Worm (Caenorhabditis elegans): ENCODE measurements around the gene twk-34.

twk-34 gene

DNA sequence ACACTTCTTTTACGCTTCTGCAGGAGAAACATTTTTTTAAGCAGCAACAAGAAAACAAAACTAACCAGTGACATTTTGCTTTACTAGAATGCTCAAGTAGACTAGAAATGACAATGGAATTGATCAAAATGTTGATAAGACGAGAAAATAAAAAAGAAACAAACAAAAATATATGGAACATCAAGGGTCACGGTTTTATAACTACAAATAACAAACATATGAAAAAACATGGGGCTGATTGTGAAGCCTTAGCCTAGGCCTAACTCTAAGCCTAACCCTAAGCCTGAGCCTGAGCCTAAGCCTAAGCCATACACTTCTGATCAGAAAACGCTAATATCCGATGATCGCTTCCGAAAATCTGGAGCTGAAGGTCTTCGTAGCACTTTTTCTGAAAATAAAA is 25.7 kb downstream of the twk-34 start, which contains the start of gene Y6E2A.10:
TSS of gene Y6E2A.10 (minus strand) at position 101 of the 400 bp plus-strand sequence.
- no peak for TF ChIP-seq nhr-28 (tag; optimal IDR thresholded peaks at IDR 0.05)
- no peak for TF ChIP-seq nfya-1 (tag; optimal IDR thresholded peaks at IDR 0.05; ENCODE audit: insufficient read depth)
- no peak for TF ChIP-seq fos-1 (tag; optimal IDR thresholded peaks at IDR 0.05)
- no peak for TF ChIP-seq lin-39 (tag; optimal IDR thresholded peaks at IDR 0.05)
- TF ChIP-seq nhr-11 (tag; optimal IDR thresholded peaks at IDR 0.05) = no peak
- TF ChIP-seq daf-12 (tag; optimal IDR thresholded peaks at IDR 0.05) = no peak
- no peak for TF ChIP-seq nhr-25 (tag; optimal IDR thresholded peaks at IDR 0.05)
- TF ChIP-seq sea-2 (GFP tag; optimal IDR thresholded peaks at IDR 0.05) = no peak
- no peak for TF ChIP-seq nhr-237 (tag; optimal IDR thresholded peaks at IDR 0.05)
- no peak for TF ChIP-seq nhr-77 (tag; optimal IDR thresholded peaks at IDR 0.05)
- no peak for TF ChIP-seq R02D3.7 (tag; optimal IDR thresholded peaks at IDR 0.05)

DNA sequence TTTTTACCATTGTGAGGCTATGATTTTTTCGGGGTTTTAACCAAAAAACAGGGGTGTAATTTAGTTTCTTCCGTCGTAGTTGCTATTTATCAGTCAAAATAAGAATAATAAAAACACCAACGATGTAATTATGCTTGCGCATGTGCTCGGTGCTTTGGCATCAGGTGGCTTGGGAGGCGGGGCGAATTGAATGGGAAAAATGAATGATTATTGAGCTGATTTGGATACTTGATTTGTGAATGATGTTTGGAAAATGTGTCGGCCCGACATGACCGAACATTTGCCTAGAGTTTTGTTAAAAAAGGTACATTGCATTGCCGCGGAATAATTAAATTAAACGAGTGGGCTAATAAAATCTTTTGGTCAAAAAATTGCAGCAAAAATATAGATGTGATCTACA is 27.4 kb downstream of the twk-34 start, which contains the start of gene str-38:
TSS of gene str-38 (minus strand) at position 101 of the 400 bp plus-strand sequence.
- no peak for TF ChIP-seq eor-1 (tag; optimal IDR thresholded peaks at IDR 0.05)
- no peak for TF ChIP-seq nhr-25 (tag; optimal IDR thresholded peaks at IDR 0.05)
- no peak for TF ChIP-seq jun-1 (tag; optimal IDR thresholded peaks at IDR 0.05)
- no peak for TF ChIP-seq nhr-237 (tag; optimal IDR thresholded peaks at IDR 0.05)
- no peak for TF ChIP-seq daf-12 (tag; optimal IDR thresholded peaks at IDR 0.05)
- TF ChIP-seq zag-1 (tag; optimal IDR thresholded peaks at IDR 0.05) = no peak

DNA sequence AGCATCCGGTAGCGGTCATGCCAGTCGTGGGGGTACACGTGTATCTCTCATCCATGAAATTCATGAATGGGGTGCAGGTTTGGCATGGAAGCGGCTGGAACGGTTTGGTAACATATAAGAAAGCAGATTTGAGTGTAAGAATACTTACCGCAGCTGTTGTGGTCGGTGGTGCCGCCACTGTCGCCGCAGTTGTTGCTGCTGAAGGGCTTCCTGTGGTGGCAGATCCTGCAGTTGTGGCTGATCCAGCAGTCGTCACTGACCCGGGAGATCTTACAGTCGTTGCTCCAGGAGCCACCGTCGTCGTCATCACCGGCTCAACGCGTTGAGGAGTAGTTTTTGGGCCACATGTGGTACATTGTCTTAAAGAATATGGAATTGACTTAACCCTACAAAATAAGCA is 28.3 kb downstream of the twk-34 start:
- TF ChIP-seq ceh-28 (tag; optimal IDR thresholded peaks at IDR 0.05) (no peak), ztf-11 (tag; optimal IDR thresholded peaks at IDR 0.05) (no peak), nhr-67 (tag; optimal IDR thresholded peaks at IDR 0.05) (no peak)

DNA sequence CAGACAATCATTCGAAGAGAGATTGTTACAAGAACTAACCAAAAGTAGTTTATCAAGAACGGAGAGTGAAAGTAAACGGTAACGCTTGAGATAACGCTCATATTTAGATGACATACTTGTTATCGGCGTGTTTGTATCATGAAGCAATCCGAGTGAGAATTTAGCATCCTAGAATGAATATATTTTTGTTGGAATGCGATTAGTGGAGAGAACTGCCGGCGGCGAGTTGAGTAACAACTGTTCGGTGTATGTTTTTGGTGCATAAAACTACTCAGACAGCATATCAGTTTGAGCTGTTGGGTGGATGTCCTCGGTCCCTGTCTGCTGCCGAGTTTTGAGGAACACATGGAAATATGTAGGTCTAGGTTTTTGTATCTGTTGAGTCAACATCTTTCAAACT is 28.8 kb downstream of the twk-34 start, which contains the start of gene T23D5.3:
TSS of gene T23D5.3 (minus strand) at position 101 of the 400 bp plus-strand sequence.
- TF ChIP-seq daf-12 (tag; optimal IDR thresholded peaks at IDR 0.05) (no peak), nhr-67 (tag; optimal IDR thresholded peaks at IDR 0.05) (no peak), ceh-16 (tag; optimal IDR thresholded peaks at IDR 0.05) (no peak), ceh-9 (tag; optimal IDR thresholded peaks at IDR 0.05) (no peak), zag-1 (tag; optimal IDR thresholded peaks at IDR 0.05) (no peak), fkh-2 (tag; optimal IDR thresholded peaks at IDR 0.05) (no peak), lsy-12 (tag; optimal IDR thresholded peaks at IDR 0.05) (no peak), mml-1 (tag; optimal IDR thresholded peaks at IDR 0.05) (no peak)

- TF ChIP-seq nhr-11 (tag; optimal IDR thresholded peaks at IDR 0.05) (no peak), pha-4 (tag; optimal IDR thresholded peaks at IDR 0.05) (no peak), lin-15B (tag; optimal IDR thresholded peaks at IDR 0.05) (no peak), egl-5 (tag; optimal IDR thresholded peaks at IDR 0.05) (no peak), nhr-25 (tag; optimal IDR thresholded peaks at IDR 0.05) (no peak), unc-39 (tag; optimal IDR thresholded peaks at IDR 0.05) (no peak), snpc-4 (tag; optimal IDR thresholded peaks at IDR 0.05) (no peak), fkh-10 (GFP tag; optimal IDR thresholded peaks at IDR 0.05) (no peak), unc-62 (GFP tag; optimal IDR thresholded peaks at IDR 0.05) (no peak), mdl-1 (tag; optimal IDR thresholded peaks at IDR 0.05) (no peak)
Measured at ce11 chrV:15735720-15736119, 31.0 kb downstream of the twk-34 start, which contains the start of gene str-27. str-27 (minus strand) TSS chrV:15735820.

- no peak for TF ChIP-seq nhr-23 (tag; optimal IDR thresholded peaks at IDR 0.05)
- TF ChIP-seq lsy-12 (tag; optimal IDR thresholded peaks at IDR 0.05) = no peak
- no peak for TF ChIP-seq nhr-28 (tag; optimal IDR thresholded peaks at IDR 0.05)
- TF ChIP-seq unc-39 (tag; optimal IDR thresholded peaks at IDR 0.05) = no peak
- no peak for TF ChIP-seq nfya-1 (tag; optimal IDR thresholded peaks at IDR 0.05; ENCODE audit: insufficient read depth)
- no peak for TF ChIP-seq nhr-12 (tag; optimal IDR thresholded peaks at IDR 0.05)
- no peak for TF ChIP-seq pqm-1 (tag; optimal IDR thresholded peaks at IDR 0.05)
- TF ChIP-seq unc-62 (GFP tag; optimal IDR thresholded peaks at IDR 0.05) = no peak
- no peak for TF ChIP-seq ceh-28 (tag; optimal IDR thresholded peaks at IDR 0.05)
- TF ChIP-seq jun-1 (tag; optimal IDR thresholded peaks at IDR 0.05) = no peak
- TF ChIP-seq fkh-2 (tag; optimal IDR thresholded peaks at IDR 0.05) = no peak
- TF ChIP-seq ztf-4 (tag; optimal IDR thresholded peaks at IDR 0.05) = no peak
- TF ChIP-seq zag-1 (tag; optimal IDR thresholded peaks at IDR 0.05) = no peak
- TF ChIP-seq fos-1 (tag; optimal IDR thresholded peaks at IDR 0.05) = no peak
Measured at ce11 chrV:15741851-15742250, 37.1 kb downstream of the twk-34 start, which contains the start of gene str-18. str-18 (minus strand) TSS chrV:15741951.

Data from whole organism, L3 larva.